Worm (Caenorhabditis elegans) whole organism, early embryonic: ENCODE results near the gene cutl-22.
A peak's percentile ranks its signal among the peaks of the same experiment; 100 is the strongest.

ENCODE experiments used
- aly-1 ChIP-seq: sonication (generic microtip); optimal IDR thresholded peaks from 2 replicates; lab custom pipeline; 2016; ENCODE audit warnings: missing genetic modification characterization, missing compliant biosample characterization
- ama-1 ChIP-seq: fragments of 150-350 bp; optimal IDR thresholded peaks from 2 replicates; lab custom pipeline; 2014
- ceh-13 ChIP-seq: fragments of 200-800 bp; sonication (Bioruptor generic); optimal IDR thresholded peaks from 2 replicates; lab custom pipeline; 2018; ENCODE audit warnings: mild to moderate bottlenecking, missing genetic modification characterization, missing compliant biosample characterization
- ceh-36 ChIP-seq: sonication (generic microtip); optimal IDR thresholded peaks from 2 replicates; lab custom pipeline; 2016; ENCODE audit warnings: missing genetic modification characterization, inconsistent platforms, missing compliant biosample characterization
- ets-7 ChIP-seq: sonication (generic microtip); optimal IDR thresholded peaks from 2 replicates; lab custom pipeline; 2016; ENCODE audit warnings: missing genotype, missing genetic modification characterization, missing compliant biosample characterization
- flt-1 ChIP-seq: fragments of 200-800 bp; sonication (Bioruptor generic); IDR thresholded peaks from 2 replicates; pipeline ENCODE4 v1.3.6; 2022; ENCODE audit warnings: missing genetic modification characterization, missing compliant biosample characterization
- hmbx-1 ChIP-seq: sonication (generic microtip); optimal IDR thresholded peaks from 2 replicates; lab custom pipeline; 2016; ENCODE audit warnings: mild to moderate bottlenecking, missing genetic modification characterization, missing compliant biosample characterization
- hmg-4 ChIP-seq: fragments of 200-800 bp; sonication (Bioruptor generic); optimal IDR thresholded peaks from 2 replicates; lab custom pipeline; 2018; ENCODE audit warnings: mild to moderate bottlenecking, missing genetic modification characterization, missing compliant biosample characterization
- hnd-1 ChIP-seq: sonication (generic microtip); optimal IDR thresholded peaks from 2 replicates; lab custom pipeline; 2016; ENCODE audit warnings: missing genetic modification characterization, missing compliant biosample characterization
- pes-1 ChIP-seq: fragments of 200-800 bp; sonication (Bioruptor generic); IDR thresholded peaks from 2 replicates; pipeline ENCODE4 v1.3.6; 2022; ENCODE audit warnings: missing genetic modification reagents, missing genetic modification characterization, missing compliant biosample characterization
- scrt-1 ChIP-seq: fragments of 200-800 bp; sonication (Bioruptor generic); IDR thresholded peaks from 2 replicates; pipeline ENCODE4 v1.3.6; 2022; ENCODE audit warnings: missing genetic modification characterization, missing compliant biosample characterization
- tbx-11 ChIP-seq: fragments of 200-800 bp; sonication (Bioruptor generic); IDR thresholded peaks from 2 replicates; pipeline ENCODE4 v1.3.6; 2022; ENCODE audit warnings: missing genetic modification characterization, missing compliant biosample characterization

- TF ChIP-seq ama-1 (lab: Kevin White, UChicago) (no peak), ets-7 (tag; lab: Kevin White, UChicago) (no peak), hmg-4 (GFP tag; lab: Kevin White, UChicago) (no peak), ceh-36 (peak; percentile 86), hmbx-1 (tag; lab: Kevin White, UChicago) (no peak), aly-1 (no peak), flt-1 (GFP tag; lab: Robert Waterston, UW) (no peak), tbx-11 (GFP tag; lab: Robert Waterston, UW) (no peak), scrt-1 (GFP tag; lab: Robert Waterston, UW) (no peak), pes-1 (GFP tag; lab: Robert Waterston, UW) (no peak), hnd-1 (no peak), ceh-13 (no peak)
Measured at ce11 chrV:1170591-1170990, 29.1 kb downstream of the cutl-22 start.
